Worm (Caenorhabditis elegans) whole organism, L1 larva: ENCODE measurements around the gene gbh-2.

ENCODE experiments used
- C04F5.9 ChIP-seq: sonication (generic microtip); optimal IDR thresholded peaks from 2 replicates; lab custom pipeline; 2016; ENCODE audit warnings: missing genetic modification characterization, missing compliant biosample characterization
- C34B4.2 ChIP-seq: sonication (generic microtip); optimal IDR thresholded peaks from 2 replicates; lab custom pipeline; 2017; ENCODE audit warnings: mild to moderate bottlenecking, missing genetic modification characterization, missing compliant biosample characterization
- Y116A8C.19 ChIP-seq: sonication (generic microtip); optimal IDR thresholded peaks from 2 replicates; lab custom pipeline; 2016; ENCODE audit warnings: missing compliant biosample characterization, missing genetic modification characterization, borderline replicate concordance
- ama-1 ChIP-seq: fragments of 150-350 bp; optimal IDR thresholded peaks from 2 replicates; lab custom pipeline; 2014
- ceh-63 ChIP-seq: fragments of 200-800 bp; sonication (Bioruptor generic); optimal IDR thresholded peaks from 2 replicates; lab custom pipeline; 2018; ENCODE audit warnings: mild to moderate bottlenecking, missing genetic modification characterization, missing compliant biosample characterization
- ceh-82 ChIP-seq, 3 experiments: fragments of 150-350 bp in 1 of 3; sonication (generic microtip) in 2 of 3; optimal IDR thresholded peaks; 2 replicates each; lab custom pipeline; 2014 to 2017; ENCODE audit warnings: missing biosample characterization in 3 of 3, missing genetic modification characterization in 3 of 3
- ceh-88 ChIP-seq: fragments of 200-800 bp; sonication (Bioruptor generic); IDR thresholded peaks from 2 replicates; pipeline ENCODE4 v1.3.6; 2022; ENCODE audit warnings: missing genetic modification characterization, missing compliant biosample characterization
- ces-1 ChIP-seq: fragments of 150-350 bp; optimal IDR thresholded peaks from 2 replicates; lab custom pipeline; 2014; ENCODE audit warnings: missing biosample characterization, missing genetic modification reagents, missing genetic modification characterization
- dpl-1 ChIP-seq, 3 experiments: fragments of 150-350 bp in 2 of 3; sonication (generic microtip) in 1 of 3; optimal IDR thresholded peaks; 2 replicates each; lab custom pipeline; 2014 to 2017; ENCODE audit warnings: missing biosample characterization in 3 of 3, missing genetic modification characterization in 3 of 3, missing genetic modification reagents in 3 of 3
- efl-1 ChIP-seq, 4 experiments: fragments of 150-350 bp; optimal IDR thresholded peaks in 3 of 4; peaks in 1 of 4; 1 replicate in 1 of 4; 2 replicates in 3 of 4; lab custom pipeline; 2014; ENCODE audit warnings: missing biosample characterization in 2 of 4, missing genetic modification characterization in 2 of 4, missing genetic modification reagents in 2 of 4
- efl-3 ChIP-seq: fragments of 200-800 bp; sonication (Bioruptor generic); optimal IDR thresholded peaks from 2 replicates; lab custom pipeline; 2018; ENCODE audit warnings: mild to moderate bottlenecking, missing genetic modification characterization, missing compliant biosample characterization
- egl-27 ChIP-seq, 2 experiments: fragments of 150-350 bp in 1 of 2; sonication (generic microtip); optimal IDR thresholded peaks; 3 replicates each; lab custom pipeline; 2017 to 2018; ENCODE audit warnings: missing biosample characterization in 2 of 2, missing genetic modification characterization in 2 of 2, missing genetic modification reagents in 2 of 2
- elt-3 ChIP-seq, 6 experiments: fragments of 150-350 bp in 1 of 6; sonication (generic microtip); optimal IDR thresholded peaks; 2 replicates each; lab custom pipeline; 2017 to 2018; ENCODE audit warnings: missing biosample characterization in 6 of 6, missing genetic modification characterization in 6 of 6, inconsistent platforms in 1 of 6
- ets-5 ChIP-seq: fragments of 200-800 bp; sonication (Bioruptor generic); IDR thresholded peaks from 2 replicates; pipeline ENCODE4 v1.3.6; 2022; ENCODE audit warnings: missing genetic modification characterization, missing compliant biosample characterization
- fkh-8 ChIP-seq: sonication (generic microtip); optimal IDR thresholded peaks from 2 replicates; lab custom pipeline; 2016; ENCODE audit warnings: mild to moderate bottlenecking, missing genetic modification characterization, missing compliant biosample characterization
- fos-1 ChIP-seq: fragments of 150-350 bp; optimal IDR thresholded peaks from 2 replicates; lab custom pipeline; 2014; ENCODE audit warnings: missing biosample characterization, missing genetic modification characterization
- grh-1 ChIP-seq: fragments of 200-800 bp; sonication (Bioruptor generic); IDR thresholded peaks from 2 replicates; pipeline ENCODE4 v1.3.6; 2022; ENCODE audit warnings: missing genetic modification reagents, missing genetic modification characterization, missing compliant biosample characterization
- hlh-17 ChIP-seq: fragments of 200-800 bp; sonication (Bioruptor generic); optimal IDR thresholded peaks from 2 replicates; lab custom pipeline; 2018; ENCODE audit warnings: missing genetic modification characterization, mild to moderate bottlenecking, missing compliant biosample characterization, moderate library complexity, borderline replicate concordance
- hpl-2 ChIP-seq: fragments of 150-350 bp; optimal IDR thresholded peaks from 2 replicates; lab custom pipeline; 2014; ENCODE audit warnings: missing biosample characterization, missing genetic modification reagents, missing genetic modification characterization
- isw-1 ChIP-seq: fragments of 200-800 bp; sonication (Bioruptor generic); IDR thresholded peaks from 2 replicates; pipeline ENCODE4 v1.3.6; 2022; ENCODE audit warnings: missing genetic modification characterization, missing compliant biosample characterization
- lin-13 ChIP-seq: fragments of 150-350 bp; optimal IDR thresholded peaks from 2 replicates; lab custom pipeline; 2014; ENCODE audit warnings: missing biosample characterization, missing genetic modification reagents, missing genetic modification characterization
- lin-14 ChIP-seq: fragments of 200-800 bp; sonication (Bioruptor generic); optimal IDR thresholded peaks from 2 replicates; lab custom pipeline; 2018; ENCODE audit warnings: mild to moderate bottlenecking, missing genetic modification characterization, moderate library complexity, missing compliant biosample characterization
- lin-15B ChIP-seq: fragments of 150-350 bp; sonication (generic microtip); optimal IDR thresholded peaks from 3 replicates; lab custom pipeline; 2014; ENCODE audit warnings: missing biosample characterization, missing genetic modification characterization
- lin-35 ChIP-seq, 2 experiments: fragments of 150-350 bp; optimal IDR thresholded peaks; 2 replicates each; lab custom pipeline; 2014; ENCODE audit warnings: missing biosample characterization in 2 of 2, missing genetic modification characterization in 2 of 2, missing genetic modification reagents in 2 of 2
- lin-39 ChIP-seq: fragments of 150-350 bp; optimal IDR thresholded peaks from 2 replicates; lab custom pipeline; 2014; ENCODE audit warnings: missing biosample characterization, missing genetic modification reagents, missing genetic modification characterization
- lir-3 ChIP-seq: sonication (generic microtip); optimal IDR thresholded peaks from 2 replicates; lab custom pipeline; 2016; ENCODE audit warnings: mild to moderate bottlenecking, missing genetic modification characterization, moderate library complexity, missing compliant biosample characterization; ENCODE audit not compliant: poor library complexity
- mab-9 ChIP-seq: fragments of 200-800 bp; sonication (Bioruptor generic); IDR thresholded peaks from 2 replicates; pipeline ENCODE4 v1.3.6; 2022; ENCODE audit warnings: missing genetic modification reagents, missing genetic modification characterization, missing compliant biosample characterization
- mdl-1 ChIP-seq, 2 experiments: fragments of 150-350 bp; optimal IDR thresholded peaks; 2 replicates each; lab custom pipeline; 2014 to 2017; ENCODE audit warnings: missing biosample characterization in 2 of 2, missing genetic modification characterization in 2 of 2, inconsistent platforms in 1 of 2
- mef-2 ChIP-seq: fragments of 150-350 bp; optimal IDR thresholded peaks from 2 replicates; lab custom pipeline; 2014; ENCODE audit warnings: missing biosample characterization, missing genetic modification characterization
- mep-1 ChIP-seq: fragments of 150-350 bp; optimal IDR thresholded peaks from 2 replicates; lab custom pipeline; 2014; ENCODE audit warnings: missing biosample characterization, missing genetic modification characterization
- nhr-11 ChIP-seq: fragments of 150-350 bp; optimal IDR thresholded peaks from 2 replicates; lab custom pipeline; 2014; ENCODE audit warnings: missing biosample characterization, missing genetic modification characterization
- nhr-20 ChIP-seq: sonication (generic microtip); optimal IDR thresholded peaks from 2 replicates; lab custom pipeline; 2016; ENCODE audit warnings: mild to moderate bottlenecking, missing genetic modification characterization, missing compliant biosample characterization
- nhr-237 ChIP-seq: fragments of 150-350 bp; optimal IDR thresholded peaks from 2 replicates; lab custom pipeline; 2014; ENCODE audit warnings: missing biosample characterization, missing genetic modification characterization
- nhr-84 ChIP-seq: sonication (generic microtip); optimal IDR thresholded peaks from 2 replicates; lab custom pipeline; 2017; ENCODE audit warnings: missing biosample characterization, missing genetic modification characterization
- nhr-90 ChIP-seq: sonication (generic microtip); optimal IDR thresholded peaks from 2 replicates; lab custom pipeline; 2016; ENCODE audit warnings: mild to moderate bottlenecking, missing genetic modification characterization, missing compliant biosample characterization; ENCODE audit not compliant: poor library complexity
- pqm-1 ChIP-seq: sonication (generic microtip); optimal IDR thresholded peaks from 3 replicates; lab custom pipeline; 2017; ENCODE audit warnings: missing biosample characterization, missing genetic modification characterization
- rnt-1 ChIP-seq: sonication (generic microtip); optimal IDR thresholded peaks from 2 replicates; lab custom pipeline; 2016; ENCODE audit warnings: mild to moderate bottlenecking, missing genetic modification characterization, moderate library complexity, missing compliant biosample characterization
- skn-1 ChIP-seq: fragments of 150-350 bp; optimal IDR thresholded peaks from 2 replicates; lab custom pipeline; 2014; ENCODE audit warnings: missing biosample characterization, missing genetic modification characterization
- snu-23 ChIP-seq: sonication (generic microtip); optimal IDR thresholded peaks from 2 replicates; lab custom pipeline; 2016; ENCODE audit warnings: missing genetic modification characterization, missing compliant biosample characterization
- sox-4 ChIP-seq: sonication (generic microtip); optimal IDR thresholded peaks from 2 replicates; lab custom pipeline; 2016; ENCODE audit warnings: missing genetic modification characterization, missing compliant biosample characterization
- sup-37 ChIP-seq: fragments of 200-800 bp; sonication (Bioruptor generic); optimal IDR thresholded peaks from 2 replicates; lab custom pipeline; 2018; ENCODE audit warnings: mild to moderate bottlenecking, missing genetic modification characterization, missing compliant biosample characterization
- swsn-7 ChIP-seq: sonication (generic microtip); optimal IDR thresholded peaks from 2 replicates; lab custom pipeline; 2016; ENCODE audit warnings: missing genetic modification characterization, missing compliant biosample characterization
- tbx-2 ChIP-seq: sonication (generic microtip); optimal IDR thresholded peaks from 2 replicates; lab custom pipeline; 2016; ENCODE audit warnings: missing genetic modification characterization, missing compliant biosample characterization
- tlp-1 ChIP-seq: fragments of 150-350 bp; optimal IDR thresholded peaks from 2 replicates; lab custom pipeline; 2014; ENCODE audit warnings: missing biosample characterization, missing genetic modification characterization
- unc-30 ChIP-seq: sonication (generic microtip); optimal IDR thresholded peaks from 2 replicates; lab custom pipeline; 2017; ENCODE audit warnings: missing biosample characterization, missing genetic modification characterization
- unc-62 ChIP-seq: fragments of 150-350 bp; optimal IDR thresholded peaks from 2 replicates; lab custom pipeline; 2014; ENCODE audit warnings: missing biosample characterization, missing genetic modification reagents, missing genetic modification characterization
- unc-86 ChIP-seq: sonication (generic microtip); optimal IDR thresholded peaks from 2 replicates; lab custom pipeline; 2016; ENCODE audit warnings: missing genetic modification characterization, missing compliant biosample characterization
- unc-98 ChIP-seq: fragments of 200-800 bp; sonication (Bioruptor generic); IDR thresholded peaks from 2 replicates; pipeline ENCODE4 v1.3.6; 2022; ENCODE audit warnings: missing genetic modification characterization, missing compliant biosample characterization
- zag-1 ChIP-seq: fragments of 150-350 bp; optimal IDR thresholded peaks from 2 replicates; lab custom pipeline; 2014; ENCODE audit warnings: missing biosample characterization, missing genetic modification characterization
- ztf-11 ChIP-seq, 2 experiments: sonication (generic microtip); optimal IDR thresholded peaks; 2 replicates each; lab custom pipeline; 2016 to 2017; ENCODE audit warnings: missing genetic modification characterization in 2 of 2, missing biosample characterization in 1 of 2, missing compliant biosample characterization in 1 of 2

The gbh-2 gene

ce11 chrII:8483124-8483792 lies 2.4 kb upstream of the gbh-2 start (continued):
- TF ChIP-seq nhr-20 (tag; lab: Kevin White, UChicago) (no peak), swsn-7 (tag; lab: Kevin White, UChicago) (peak; percentile 13), dpl-1 (GFP tag; optimal IDR thresholded peaks at IDR 0.05; lab: Kevin White, UChicago) (peak; percentile 45 to 75 (median 56)), nhr-90 (tag; lab: Kevin White, UChicago) (no peak), zag-1 (no peak), unc-86 (peak; percentile 6), tlp-1 (no peak), isw-1 (GFP tag; lab: Robert Waterston, UW) (no peak), skn-1 (no peak), sup-37 (no peak), nhr-237 (tag; lab: Kevin White, UChicago) (peak; percentile 40), C34B4.2 (tag; lab: Kevin White, UChicago) (no peak), unc-30 (tag; lab: Kevin White, UChicago) (no peak), hlh-17 (GFP tag; lab: Kevin White, UChicago) (no peak), ztf-11 (tag; optimal IDR thresholded peaks at IDR 0.05; lab: Kevin White, UChicago) (no peak), lin-13 (GFP tag; lab: Kevin White, UChicago) (no peak), ces-1 (GFP tag; lab: Kevin White, UChicago) (no peak), ceh-82 (tag; optimal IDR thresholded peaks at IDR 0.05; lab: Kevin White, UChicago) (peak in 1 of 3 experiments; percentile 34), pqm-1 (tag; lab: Kevin White, UChicago) (no peak), elt-3 (tag; optimal IDR thresholded peaks at IDR 0.05; lab: Kevin White, UChicago) (no peak), efl-1 (optimal IDR thresholded peaks at IDR 0.05; lab: Kevin White, UChicago) (peak; percentile 33 to 51), efl-1 (GFP tag; optimal IDR thresholded peaks at IDR 0.05 in 1 of 2; lab: Kevin White, UChicago) (peak; percentile 68 to 93), lin-14 (GFP tag; lab: Kevin White, UChicago) (peak; percentile 69), ceh-88 (GFP tag; lab: Robert Waterston, UW) (no peak), egl-27 (tag; optimal IDR thresholded peaks at IDR 0.05; lab: Kevin White, UChicago) (no peak), grh-1 (GFP tag; lab: Robert Waterston, UW) (no peak), nhr-11 (no peak), mdl-1 (tag; optimal IDR thresholded peaks at IDR 0.05; lab: Kevin White, UChicago) (no peak), lin-15B (tag; lab: Kevin White, UChicago) (no peak), fkh-8 (no peak), mef-2 (tag; lab: Kevin White, UChicago) (no peak), rnt-1 (peak; percentile 41), lir-3 (tag; lab: Kevin White, UChicago) (no peak), unc-62 (GFP tag; lab: Kevin White, UChicago) (no peak), tbx-2 (no peak)
- TF ChIP-seq, all 84 proteins: peak for 15

ce11 chrII:8483793-8484186 lies 1.9 kb upstream of the gbh-2 start, which contains the start of gene taap-1:
Gene taap-1 (minus strand): TSS chrII:8483871.
- no peak for TF ChIP-seq mdl-1 (tag; optimal IDR thresholded peaks at IDR 0.05; lab: Kevin White, UChicago)
- TF ChIP-seq Y116A8C.19, result no peak
- no peak for TF ChIP-seq mab-9 (GFP tag; lab: Robert Waterston, UW)
- TF ChIP-seq hpl-2 (GFP tag; lab: Kevin White, UChicago), result no peak
- peak; percentile 53 for TF ChIP-seq snu-23 (GFP tag; lab: Kevin White, UChicago)
- TF ChIP-seq ceh-63, result no peak
- TF ChIP-seq ceh-82 (tag; optimal IDR thresholded peaks at IDR 0.05; lab: Kevin White, UChicago), result no peak
- TF ChIP-seq unc-62 (GFP tag; lab: Kevin White, UChicago), result no peak
- no peak for TF ChIP-seq C04F5.9 (tag; lab: Kevin White, UChicago)
- TF ChIP-seq fkh-8, result peak; percentile 54
- no peak for TF ChIP-seq sox-4 (tag; lab: Kevin White, UChicago)
- TF ChIP-seq fos-1 (tag; lab: Kevin White, UChicago), result no peak
- TF ChIP-seq lin-35 (GFP tag; optimal IDR thresholded peaks at IDR 0.05; lab: Kevin White, UChicago), result no peak
- no peak for TF ChIP-seq efl-3 (GFP tag; lab: Kevin White, UChicago)
- no peak for TF ChIP-seq sup-37
- no peak for TF ChIP-seq lin-39 (tag; lab: Kevin White, UChicago)
- TF ChIP-seq unc-86, result no peak
- no peak for TF ChIP-seq mep-1 (tag; lab: Kevin White, UChicago)
- TF ChIP-seq unc-98 (GFP tag; lab: Robert Waterston, UW), result no peak
- TF ChIP-seq lin-14 (GFP tag; lab: Kevin White, UChicago), result peak; percentile 79
- no peak for TF ChIP-seq ces-1 (GFP tag; lab: Kevin White, UChicago)
- TF ChIP-seq ama-1 (lab: Kevin White, UChicago), result no peak
- no peak for TF ChIP-seq nhr-84
- no peak for TF ChIP-seq ets-5
- TF ChIP-seq lir-3 (tag; lab: Kevin White, UChicago), result no peak
- TF ChIP-seq nhr-90 (tag; lab: Kevin White, UChicago), result no peak
- no peak for TF ChIP-seq grh-1 (GFP tag; lab: Robert Waterston, UW)
